Fruit fly (Drosophila melanogaster) whole organism, embryonic: Measurements from ENCODE around the gene CG13250.

ENCODE experiments used
- Abd-B ChIP-seq: fragments of 200-800 bp; sonication (Bioruptor generic); optimal IDR thresholded peaks from 2 replicates; lab custom pipeline; 2018; ENCODE audit warnings: missing biosample characterization, mild to moderate bottlenecking, missing genetic modification characterization, moderate library complexity
- Antp ChIP-seq: fragments of 200-800 bp; sonication (Bioruptor generic); optimal IDR thresholded peaks from 3 replicates; lab custom pipeline; 2016; ENCODE audit warnings: missing biosample characterization, missing genetic modification characterization
- Atf6 ChIP-seq: fragments of 200-800 bp; sonication (Bioruptor generic); IDR thresholded peaks from 2 replicates; pipeline ENCODE4 v1.3.6; 2022; ENCODE audit warnings: missing biosample characterization, missing genetic modification characterization
- CG10274 ChIP-seq: fragments of 200-800 bp; sonication (Bioruptor generic); optimal IDR thresholded peaks from 3 replicates; lab custom pipeline; 2017; ENCODE audit warnings: missing biosample characterization, mild to moderate bottlenecking, missing genetic modification characterization
- CG10321 ChIP-seq: fragments of 200-800 bp; sonication (Bioruptor generic); IDR thresholded peaks from 2 replicates; pipeline ENCODE4 v1.3.6; 2022; ENCODE audit warnings: missing biosample characterization, missing genetic modification characterization
- CG10431 ChIP-seq: fragments of 200-800 bp; sonication (Bioruptor generic); optimal IDR thresholded peaks from 3 replicates; lab custom pipeline; 2018; ENCODE audit warnings: missing biosample characterization, mild to moderate bottlenecking, missing genetic modification characterization
- CG11093 ChIP-seq: fragments of 200-800 bp; sonication (Bioruptor generic); IDR thresholded peaks from 3 replicates; pipeline ENCODE4 v1.3.6; 2022; ENCODE audit warnings: missing biosample characterization, missing genetic modification characterization
- CG12071 ChIP-seq: fragments of 200-800 bp; sonication (Bioruptor generic); optimal IDR thresholded peaks from 3 replicates; lab custom pipeline; 2018; ENCODE audit warnings: missing biosample characterization, mild to moderate bottlenecking, missing genetic modification characterization
- CG15011 ChIP-seq: fragments of 200-800 bp; sonication (Bioruptor generic); optimal IDR thresholded peaks from 3 replicates; lab custom pipeline; 2018; ENCODE audit warnings: missing biosample characterization, mild to moderate bottlenecking, missing genetic modification characterization
- CG15514 ChIP-seq: fragments of 200-800 bp; sonication (Bioruptor generic); optimal IDR thresholded peaks from 3 replicates; lab custom pipeline; 2017; ENCODE audit warnings: missing biosample characterization, missing genetic modification characterization, mild to moderate bottlenecking, moderate library complexity, missing genetic modification reagents
- CG15696 ChIP-seq: fragments of 200-800 bp; sonication (Bioruptor generic); optimal IDR thresholded peaks from 2 replicates; lab custom pipeline; 2019; ENCODE audit warnings: missing biosample characterization, mild to moderate bottlenecking, missing genetic modification characterization, moderate library complexity
- CG1832 ChIP-seq: fragments of 200-800 bp; sonication (Bioruptor generic); optimal IDR thresholded peaks from 2 replicates; lab custom pipeline; 2017; ENCODE audit warnings: missing biosample characterization, mild to moderate bottlenecking, missing genetic modification characterization, inconsistent platforms
- CG2889 ChIP-seq: fragments of 200-800 bp; sonication (Bioruptor generic); IDR thresholded peaks from 3 replicates; pipeline ENCODE4 v1.3.6; 2022; ENCODE audit warnings: missing biosample characterization, missing genetic modification characterization
- CG3726 ChIP-seq: fragments of 200-800 bp; sonication (Bioruptor generic); IDR thresholded peaks from 3 replicates; pipeline ENCODE4, ENCODE4 v1.3.6; 2022; ENCODE audit warnings: missing biosample characterization, missing genetic modification characterization
- CG4282 ChIP-seq: fragments of 200-800 bp; sonication (Bioruptor generic); optimal IDR thresholded peaks from 2 replicates; lab custom pipeline; 2016; ENCODE audit warnings: missing biosample characterization, missing genetic modification characterization
- CG4730 ChIP-seq: fragments of 200-800 bp; sonication (Bioruptor generic); IDR thresholded peaks from 2 replicates; pipeline ENCODE4 v1.3.6; 2022; ENCODE audit warnings: missing biosample characterization, missing genetic modification characterization
- CG5953 ChIP-seq: fragments of 200-800 bp; sonication (Bioruptor generic); IDR thresholded peaks from 2 replicates; pipeline ENCODE4 v1.3.6; 2022; ENCODE audit warnings: missing biosample characterization, missing genetic modification characterization
- CG8388 ChIP-seq: fragments of 200-800 bp; sonication (Bioruptor generic); optimal IDR thresholded peaks from 2 replicates; lab custom pipeline; 2019; ENCODE audit warnings: missing biosample characterization, mild to moderate bottlenecking, missing genetic modification characterization, moderate library complexity
- Chrac-16 ChIP-seq: fragments of 200-800 bp; sonication (Bioruptor generic); optimal IDR thresholded peaks from 3 replicates; lab custom pipeline; 2016; ENCODE audit warnings: missing biosample characterization, missing genetic modification characterization
- D19A ChIP-seq: fragments of 200-800 bp; optimal IDR thresholded peaks from 3 replicates; lab custom pipeline; 2019; ENCODE audit warnings: missing biosample characterization, mild to moderate bottlenecking, missing genetic modification characterization, moderate library complexity
- Dbx ChIP-seq: fragments of 200-800 bp; sonication (Bioruptor generic); IDR thresholded peaks from 3 replicates; pipeline ENCODE4 v1.3.6; 2022; ENCODE audit warnings: missing biosample characterization, missing genetic modification characterization
- Dref ChIP-seq: fragments of 200-800 bp; sonication (Bioruptor generic); IDR thresholded peaks from 2 replicates; pipeline ENCODE4 v1.3.6; 2022; ENCODE audit warnings: missing biosample characterization, missing genetic modification characterization
- Elba2 ChIP-seq: fragments of 200-800 bp; sonication (Bioruptor generic); optimal IDR thresholded peaks from 3 replicates; lab custom pipeline; 2016; ENCODE audit warnings: missing biosample characterization, missing genetic modification characterization
- Fer3 ChIP-seq: fragments of 200-800 bp; sonication (Bioruptor generic); optimal IDR thresholded peaks from 2 replicates; lab custom pipeline; 2018; ENCODE audit warnings: missing biosample characterization, mild to moderate bottlenecking, missing genetic modification characterization, moderate library complexity
- Hey ChIP-seq: fragments of 200-800 bp; sonication (Bioruptor generic); optimal IDR thresholded peaks from 3 replicates; lab custom pipeline; 2018; ENCODE audit warnings: missing biosample characterization, mild to moderate bottlenecking, missing genetic modification characterization
- Hr39 ChIP-seq: fragments of >200 bp; optimal IDR thresholded peaks from 2 replicates; lab custom pipeline; 2017
- Kr ChIP-seq: fragments of 200-800 bp; sonication (Bioruptor generic); optimal IDR thresholded peaks from 2 replicates; lab custom pipeline; 2017; ENCODE audit warnings: missing biosample characterization, mild to moderate bottlenecking, missing genetic modification characterization
- Myb ChIP-seq: fragments of 200-800 bp; sonication (Bioruptor generic); optimal IDR thresholded peaks from 2 replicates; lab custom pipeline; 2016; ENCODE audit warnings: missing biosample characterization, missing genetic modification characterization
- NfI ChIP-seq: fragments of 200-800 bp; sonication (Bioruptor generic); optimal IDR thresholded peaks from 3 replicates; lab custom pipeline; 2018; ENCODE audit warnings: missing biosample characterization, mild to moderate bottlenecking, missing genetic modification characterization, moderate library complexity
- btn ChIP-seq: fragments of 200-800 bp; sonication (Bioruptor generic); optimal IDR thresholded peaks from 2 replicates; lab custom pipeline; 2016; ENCODE audit warnings: missing biosample characterization, missing genetic modification characterization
- crp ChIP-seq, 2 experiments: fragments of 200-800 bp; sonication (Bioruptor generic); optimal IDR thresholded peaks; 2 replicates in 1 of 2; 3 replicates in 1 of 2; lab custom pipeline; 2017; ENCODE audit warnings: missing biosample characterization in 2 of 2, missing genetic modification characterization in 2 of 2, mild to moderate bottlenecking in 1 of 2, moderate library complexity in 1 of 2
- fd102C ChIP-seq: fragments of 200-800 bp; sonication (Bioruptor generic); optimal IDR thresholded peaks from 2 replicates; lab custom pipeline; 2018; ENCODE audit warnings: missing biosample characterization, mild to moderate bottlenecking, missing genetic modification characterization, moderate library complexity
- fru ChIP-seq: fragments of >200 bp; optimal IDR thresholded peaks from 2 replicates; lab custom pipeline; 2017
- gce ChIP-seq: fragments of 200-800 bp; sonication (Bioruptor generic); IDR thresholded peaks from 3 replicates; pipeline ENCODE4 v1.3.6; 2022; ENCODE audit warnings: missing biosample characterization, missing genetic modification characterization
- gem ChIP-seq: fragments of 200-800 bp; sonication (Bioruptor generic); optimal IDR thresholded peaks from 2 replicates; lab custom pipeline; 2019; ENCODE audit warnings: missing biosample characterization, mild to moderate bottlenecking, missing genetic modification characterization, moderate library complexity
- gro ChIP-seq: fragments of 200-800 bp; sonication (Bioruptor generic); optimal IDR thresholded peaks from 2 replicates; lab custom pipeline; 2016; ENCODE audit warnings: missing biosample characterization, missing genetic modification characterization
- ken ChIP-seq: fragments of 200-800 bp; sonication (Bioruptor generic); IDR thresholded peaks from 3 replicates; pipeline ENCODE4 v1.3.6; 2022; ENCODE audit warnings: missing biosample characterization, missing genetic modification characterization
- lab ChIP-seq: fragments of 200-800 bp; sonication (Bioruptor generic); optimal IDR thresholded peaks from 3 replicates; lab custom pipeline; 2017; ENCODE audit warnings: missing biosample characterization, missing genetic modification characterization, mild to moderate bottlenecking, moderate library complexity, missing genetic modification reagents
- mam ChIP-seq: fragments of 200-800 bp; sonication (Bioruptor generic); optimal IDR thresholded peaks from 3 replicates; lab custom pipeline; 2016; ENCODE audit warnings: missing biosample characterization, missing genetic modification characterization
- nerfin-1 ChIP-seq: fragments of 200-800 bp; sonication (Bioruptor generic); optimal IDR thresholded peaks from 3 replicates; lab custom pipeline; 2019; ENCODE audit warnings: missing biosample characterization, mild to moderate bottlenecking, missing genetic modification characterization, moderate library complexity
- pan ChIP-seq, 4 experiments: fragments of >200 bp in 3 of 4; fragments of 200-800 bp in 1 of 4; sonication (Bioruptor generic) in 1 of 4; optimal IDR thresholded peaks in 3 of 4; IDR thresholded peaks in 1 of 4; 2 replicates each; pipeline versions ENCODE4 v1.3.6 to Lab custom; 2017 to 2022; ENCODE audit warnings: missing biosample characterization in 2 of 4, missing genetic modification characterization in 2 of 4, mixed read lengths in 1 of 4
- pho ChIP-seq: fragments of 200-800 bp; sonication (Bioruptor generic); optimal IDR thresholded peaks from 2 replicates; lab custom pipeline; 2016; ENCODE audit warnings: missing biosample characterization, missing genetic modification characterization
- pnt ChIP-seq: fragments of 200-800 bp; sonication (Bioruptor generic); optimal IDR thresholded peaks from 3 replicates; lab custom pipeline; 2016; ENCODE audit warnings: missing biosample characterization, missing genetic modification characterization
- pros ChIP-seq: fragments of 200-800 bp; sonication (Bioruptor generic); optimal IDR thresholded peaks from 3 replicates; lab custom pipeline; 2019; ENCODE audit warnings: missing biosample characterization, mild to moderate bottlenecking, missing genetic modification characterization, moderate library complexity
- sd ChIP-seq: fragments of 200-800 bp; sonication (Bioruptor generic); optimal IDR thresholded peaks from 3 replicates; lab custom pipeline; 2018; ENCODE audit warnings: missing biosample characterization, mild to moderate bottlenecking, missing genetic modification characterization, moderate library complexity
- seq ChIP-seq: fragments of 200-800 bp; sonication (Bioruptor generic); IDR thresholded peaks from 2 replicates; pipeline ENCODE4 v1.3.6; 2022; ENCODE audit warnings: missing biosample characterization, missing genetic modification characterization
- stc ChIP-seq: fragments of 200-800 bp; sonication (Bioruptor generic); IDR thresholded peaks from 2 replicates; pipeline ENCODE4 v1.3.6; 2022; ENCODE audit warnings: missing biosample characterization, missing genetic modification characterization
- ttk ChIP-seq: fragments of 200-800 bp; sonication (Bioruptor generic); IDR thresholded peaks from 2 replicates; pipeline ENCODE4 v2.1.2; 2022; ENCODE audit warnings: missing biosample characterization, missing genetic modification characterization
- tup ChIP-seq: fragments of 200-800 bp; sonication (Bioruptor generic); optimal IDR thresholded peaks from 2 replicates; lab custom pipeline; 2016; ENCODE audit warnings: missing biosample characterization, mild to moderate bottlenecking, missing genetic modification characterization, moderate library complexity
- usp ChIP-seq: fragments of >200 bp; optimal IDR thresholded peaks from 2 replicates; lab custom pipeline; 2017; ENCODE audit warnings: missing biosample characterization, missing genetic modification characterization
- wek ChIP-seq: fragments of 200-800 bp; sonication (Bioruptor generic); optimal IDR thresholded peaks from 3 replicates; lab custom pipeline; 2018; ENCODE audit warnings: missing biosample characterization, mild to moderate bottlenecking, missing genetic modification characterization, moderate library complexity

CG13250 gene

dm6 chr3L:20518805-20519503 lies 14.6 kb upstream of the CG13250 start, which contains the start of gene BNIP3 (continued):
- TF ChIP-seq ken (GFP tag; lab: Robert Waterston, UW) (no peak), gce (GFP tag; lab: Robert Waterston, UW) (no peak), Atf6 (GFP tag; lab: Robert Waterston, UW) (no peak), CG10274 (GFP tag; lab: Kevin White, UChicago) (no peak), NfI (GFP tag; lab: Kevin White, UChicago) (no peak), stc (GFP tag; lab: Robert Waterston, UW) (no peak), tup (GFP tag; lab: Kevin White, UChicago) (no peak), Myb (GFP tag; lab: Kevin White, UChicago) (peak; percentile 95), CG5953 (no peak), pan (optimal IDR thresholded peaks at IDR 0.05; lab: Kevin White, UChicago) (no peak), pan (GFP tag; optimal IDR thresholded peaks at IDR 0.05 in 1 of 2, IDR thresholded peaks at IDR 0.05 in 1 of 2) (no peak), Antp (GFP tag; lab: Kevin White, UChicago) (no peak), fru (lab: Kevin White, UChicago) (no peak), CG15514 (GFP tag; lab: Kevin White, UChicago) (peak; percentile 30), gem (no peak), Hey (tag; lab: Kevin White, UChicago) (no peak), lab (no peak), CG15011 (no peak), CG2889 (GFP tag; lab: Robert Waterston, UW) (no peak), CG3726 (GFP tag; lab: Robert Waterston, UW) (no peak), mam (GFP tag; lab: Kevin White, UChicago) (no peak), pnt (GFP tag; lab: Kevin White, UChicago) (no peak), Abd-B (no peak), nerfin-1 (tag; lab: Kevin White, UChicago) (peak; percentile 39), Dref (GFP tag; lab: Robert Waterston, UW) (no peak), CG15696 (no peak), fd102C (no peak), Fer3 (tag; lab: Kevin White, UChicago) (no peak), usp (no peak), ttk (GFP tag; lab: Robert Waterston, UW) (no peak), CG11093 (GFP tag; lab: Robert Waterston, UW) (no peak), crp (GFP tag; optimal IDR thresholded peaks at IDR 0.05; lab: Kevin White, UChicago) (no peak), CG4282 (GFP tag; lab: Kevin White, UChicago) (no peak), Elba2 (GFP tag; lab: Kevin White, UChicago) (no peak), Chrac-16 (GFP tag; lab: Kevin White, UChicago) (no peak), sd (tag; lab: Kevin White, UChicago) (peak; percentile 67), seq (GFP tag; lab: Robert Waterston, UW) (no peak; the same call in 1 of the 2 replicates), btn (GFP tag; lab: Kevin White, UChicago) (no peak), CG12071 (GFP tag; lab: Kevin White, UChicago) (no peak), Dbx (GFP tag; lab: Robert Waterston, UW) (no peak), CG4730 (no peak), D19A (tag; lab: Kevin White, UChicago) (no peak), pho (GFP tag; lab: Kevin White, UChicago) (no peak), CG8388 (GFP tag; lab: Kevin White, UChicago) (no peak), CG10431 (GFP tag; lab: Kevin White, UChicago) (no peak), gro (GFP tag; lab: Kevin White, UChicago) (no peak), pros (GFP tag; lab: Kevin White, UChicago) (no peak), CG1832 (GFP tag; lab: Kevin White, UChicago) (no peak), Hr39 (no peak), CG10321 (GFP tag; lab: Robert Waterston, UW) (no peak), Kr (GFP tag; lab: Kevin White, UChicago) (no peak), wek (GFP tag; lab: Kevin White, UChicago) (peak; percentile 3)
